Fruit fly (Drosophila melanogaster): Measurements from ENCODE around the gene CG33263.

The CG33263 gene

DNA sequence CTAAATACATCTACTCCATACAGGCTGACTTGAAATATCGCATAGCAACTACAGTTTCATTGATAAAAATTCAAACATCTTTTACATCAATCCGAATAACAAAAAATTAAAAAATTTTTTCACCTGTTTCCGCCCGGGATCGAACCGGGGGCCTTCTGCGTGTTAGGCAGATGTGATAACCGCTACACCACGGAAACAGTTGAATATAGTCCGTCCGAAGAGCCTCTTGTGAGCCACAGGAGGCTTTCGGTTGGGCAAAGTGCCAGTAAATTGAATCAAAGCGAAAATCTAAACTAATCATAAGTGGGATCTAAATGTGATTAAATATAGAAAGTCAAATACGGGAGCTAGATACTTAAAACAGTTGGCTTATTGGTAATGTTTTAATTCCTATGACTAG, 9.6 kb upstream of the CG33263 start (continued):
- TF ChIP-seq sna (GFP tag; IDR thresholded peaks at IDR 0.05; ENCODE audit: partially characterized antibody) (peak; percentile 43), sim (GFP tag; IDR thresholded peaks at IDR 0.05) (no peak), ash1 (GFP tag; optimal IDR thresholded peaks at IDR 0.05) (no peak), Gug (GFP tag; IDR thresholded peaks at IDR 0.05) (no peak), CG14667 (GFP tag; IDR thresholded peaks at IDR 0.05) (no peak), sens (GFP tag) (peak; percentile 53), shn (GFP tag; optimal IDR thresholded peaks at IDR 0.05) (no peak), CG10543 (GFP tag; optimal IDR thresholded peaks at IDR 0.05) (no peak), CG30431 (GFP tag; optimal IDR thresholded peaks at IDR 0.05) (no peak), sima (GFP tag; optimal IDR thresholded peaks at IDR 0.05) (no peak), H2.0 (GFP tag; IDR thresholded peaks at IDR 0.05) (no peak), CG1602 (GFP tag; optimal IDR thresholded peaks at IDR 0.05) (no peak), Xrp1 (GFP tag; IDR thresholded peaks at IDR 0.05) (no peak), CG13775 (GFP tag; optimal IDR thresholded peaks at IDR 0.05) (no peak), Doc3 (GFP tag; IDR thresholded peaks at IDR 0.05; ENCODE audit: partially characterized antibody) (no peak), CG4404 (GFP tag; IDR thresholded peaks at IDR 0.05) (no peak), pros (GFP tag; optimal IDR thresholded peaks at IDR 0.05) (no peak), Sry-β (GFP tag; optimal IDR thresholded peaks at IDR 0.05) (no peak), Oaz (GFP tag; IDR thresholded peaks at IDR 0.05) (no peak), otp (GFP tag; IDR thresholded peaks at IDR 0.05) (no peak), az2 (GFP tag; optimal IDR thresholded peaks at IDR 0.05) (no peak), sisA (GFP tag; IDR thresholded peaks at IDR 0.05) (no peak), ci (GFP tag; IDR thresholded peaks at IDR 0.05) (no peak), CG42726 (GFP tag; IDR thresholded peaks at IDR 0.05; ENCODE audit: partially characterized antibody) (peak; percentile 60; the same call in 1 of the 2 replicates), Elba2 (GFP tag; optimal IDR thresholded peaks at IDR 0.05) (no peak), en (GFP tag; optimal IDR thresholded peaks at IDR 0.05) (no peak), pho (GFP tag; optimal IDR thresholded peaks at IDR 0.05) (no peak), tll (GFP tag; optimal IDR thresholded peaks at IDR 0.05) (no peak), ind (GFP tag; optimal IDR thresholded peaks at IDR 0.05) (no peak), fru (optimal IDR thresholded peaks at IDR 0.05) (no peak), Ada2b (GFP tag; IDR thresholded peaks at IDR 0.05) (no peak), sob (GFP tag; IDR thresholded peaks at IDR 0.05) (no peak), tna (GFP tag; IDR thresholded peaks at IDR 0.05; ENCODE audit: partially characterized antibody) (peak; percentile 78), HmgD (GFP tag; optimal IDR thresholded peaks at IDR 0.05) (no peak), Xbp1 (GFP tag; optimal IDR thresholded peaks at IDR 0.05) (no peak), CG9876 (GFP tag; optimal IDR thresholded peaks at IDR 0.05) (no peak), fd102C (GFP tag; optimal IDR thresholded peaks at IDR 0.05) (no peak), CG15269 (tag; optimal IDR thresholded peaks at IDR 0.05) (no peak), CG18764 (GFP tag; optimal IDR thresholded peaks at IDR 0.05) (no peak), disco-r (GFP tag; optimal IDR thresholded peaks at IDR 0.05) (no peak), chn (GFP tag; optimal IDR thresholded peaks at IDR 0.05) (no peak), D (optimal IDR thresholded peaks at IDR 0.05) (no peak), D (GFP tag; optimal IDR thresholded peaks at IDR 0.05) (no peak), CG33213 (GFP tag; optimal IDR thresholded peaks at IDR 0.05) (no peak), chinmo (GFP tag; IDR thresholded peaks at IDR 0.05; ENCODE audit: partially characterized antibody) (no peak), ranshi (GFP tag; IDR thresholded peaks at IDR 0.05) (no peak), amos (GFP tag; IDR thresholded peaks at IDR 0.05; ENCODE audit: partially characterized antibody) (peak; percentile 81), CG1233 (GFP tag; optimal IDR thresholded peaks at IDR 0.05) (no peak), Scr (GFP tag; IDR thresholded peaks at IDR 0.05; ENCODE audit: partially characterized antibody) (peak; percentile 56), Bdp1 (GFP tag; optimal IDR thresholded peaks at IDR 0.05) (peak; percentile 99), CG11504 (tag; optimal IDR thresholded peaks at IDR 0.05) (no peak), grn (GFP tag; optimal IDR thresholded peaks at IDR 0.05) (peak; percentile 65), ERR (GFP tag; optimal IDR thresholded peaks at IDR 0.05) (no peak)
